Fruit fly (Drosophila melanogaster) whole organism, wandering third instar larva: Measurements from ENCODE around the gene tal-2A.

Experiments used
- CG32264 ChIP-seq: fragments of 200-800 bp; sonication (Bioruptor generic); optimal IDR thresholded peaks from 2 replicates; lab custom pipeline; 2016; ENCODE audit warnings: missing biosample characterization, missing genetic modification characterization
- CrebA ChIP-seq: fragments of 200-800 bp; sonication (Bioruptor generic); optimal IDR thresholded peaks from 2 replicates; lab custom pipeline; 2016; ENCODE audit warnings: missing biosample characterization, mild to moderate bottlenecking, missing genetic modification characterization, borderline replicate concordance
- Dif ChIP-seq: fragments of 200-275, 200-300 bp; sonication (Bioruptor generic); optimal IDR thresholded peaks from 2 replicates; lab custom pipeline; 2018; ENCODE audit warnings: missing biosample characterization, missing genetic modification characterization; ENCODE audit not compliant: partially characterized antibody
- Jra ChIP-seq: sonication (Bioruptor generic); optimal IDR thresholded peaks from 2 replicates; lab custom pipeline; 2016; ENCODE audit warnings: missing biosample characterization, missing genetic modification characterization
- Mio ChIP-seq: sonication (Bioruptor generic); optimal IDR thresholded peaks from 2 replicates; lab custom pipeline; 2016; ENCODE audit warnings: missing biosample characterization, missing genetic modification characterization
- Myc ChIP-seq: fragments of >200 bp; optimal IDR thresholded peaks from 2 replicates; lab custom pipeline; 2017
- Sp1 ChIP-seq: fragments of 200-800 bp; sonication (Bioruptor generic); optimal IDR thresholded peaks from 3 replicates; lab custom pipeline; 2019; ENCODE audit warnings: missing biosample characterization, mild to moderate bottlenecking, missing genetic modification characterization, moderate library complexity
- fru ChIP-seq: fragments of 200-800 bp; sonication (Bioruptor generic); optimal IDR thresholded peaks from 3 replicates; lab custom pipeline; 2016; ENCODE audit warnings: missing biosample characterization, mild to moderate bottlenecking, missing genetic modification characterization
- lola ChIP-seq: fragments of >200 bp; optimal IDR thresholded peaks from 2 replicates; lab custom pipeline; 2017; ENCODE audit warnings: missing biosample characterization, missing genetic modification characterization
- woc ChIP-seq: sonication (Bioruptor generic); optimal IDR thresholded peaks from 2 replicates; lab custom pipeline; 2016; ENCODE audit warnings: missing biosample characterization, mild to moderate bottlenecking, missing genetic modification characterization

DNA sequence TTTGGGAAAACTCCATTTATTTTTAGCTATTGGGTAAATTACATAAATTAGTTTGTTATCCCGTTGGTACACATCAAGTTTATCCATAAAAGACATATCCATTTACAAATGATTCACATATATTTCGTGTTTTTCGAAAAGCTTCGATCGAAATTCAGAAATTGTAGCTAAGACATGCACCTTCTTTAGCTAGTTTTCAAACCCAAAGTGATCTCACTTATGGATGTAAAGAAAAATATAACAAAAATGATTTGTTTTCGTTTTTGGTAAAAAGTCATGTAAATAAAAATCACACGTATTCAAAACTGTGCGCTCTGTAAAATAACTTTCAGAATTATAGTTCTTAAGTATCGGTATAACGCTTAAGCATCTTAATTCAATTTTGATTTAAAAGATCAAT, 20.6 kb downstream of the tal-2A start:
- TF ChIP-seq Mio (GFP tag; lab: Kevin White, UChicago) (no peak), lola (GFP tag; lab: Kevin White, UChicago) (no peak), Dif (GFP tag; lab: Kevin White, UChicago) (no peak), CG32264 (GFP tag; lab: Kevin White, UChicago) (no peak), CrebA (no peak), fru (GFP tag; lab: Kevin White, UChicago) (no peak), Sp1 (no peak), Jra (no peak), woc (no peak), Myc (lab: Kevin White, UChicago) (peak; percentile 71)
